Fruit fly (Drosophila melanogaster) whole organism, embryonic: ENCODE results near the gene CG3632.

Experiments
- Bteb2 ChIP-seq: fragments of 200-800 bp; sonication (Bioruptor generic); optimal IDR thresholded peaks from 2 replicates; lab custom pipeline; 2016; ENCODE audit warnings: missing biosample characterization, missing genetic modification characterization
- CG10209 ChIP-seq: fragments of 200-800 bp; sonication (Bioruptor generic); optimal IDR thresholded peaks from 3 replicates; lab custom pipeline; 2017; ENCODE audit warnings: missing biosample characterization, mild to moderate bottlenecking, missing genetic modification characterization, missing genetic modification reagents
- CG12236 ChIP-seq: fragments of 200-800 bp; sonication (Bioruptor generic); optimal IDR thresholded peaks from 2 replicates; lab custom pipeline; 2016; ENCODE audit warnings: missing biosample characterization, missing genetic modification characterization
- CG12391 ChIP-seq: fragments of 200-800 bp; sonication (Bioruptor generic); optimal IDR thresholded peaks from 3 replicates; lab custom pipeline; 2018; ENCODE audit warnings: missing biosample characterization, mild to moderate bottlenecking, missing genetic modification characterization, moderate library complexity
- CG12744 ChIP-seq: fragments of 200-800 bp; sonication (Bioruptor generic); optimal IDR thresholded peaks from 2 replicates; lab custom pipeline; 2016; ENCODE audit warnings: missing biosample characterization, missing genetic modification characterization
- CG13287 ChIP-seq: fragments of 200-800 bp; sonication (Bioruptor generic); IDR thresholded peaks from 2 replicates; pipeline ENCODE4 v1.3.6; 2022; ENCODE audit warnings: missing biosample characterization, missing genetic modification characterization; ENCODE audit not compliant: partially characterized antibody
- CG13624 ChIP-seq: fragments of 200-800 bp; sonication (Bioruptor generic); optimal IDR thresholded peaks from 2 replicates; lab custom pipeline; 2016; ENCODE audit warnings: missing biosample characterization, missing genetic modification characterization
- CG13775 ChIP-seq: fragments of 200-800 bp; sonication (Bioruptor generic); optimal IDR thresholded peaks from 3 replicates; lab custom pipeline; 2017; ENCODE audit warnings: missing biosample characterization, mild to moderate bottlenecking, missing genetic modification characterization
- CG16779 ChIP-seq: fragments of 200-800 bp; sonication (Bioruptor generic); IDR thresholded peaks from 2 replicates; pipeline ENCODE4 v1.3.6; 2022; ENCODE audit warnings: missing biosample characterization, missing genetic modification characterization
- CG2116 ChIP-seq: fragments of 200-800 bp; sonication (Bioruptor generic); optimal IDR thresholded peaks from 3 replicates; lab custom pipeline; 2018; ENCODE audit warnings: missing biosample characterization, mild to moderate bottlenecking, missing genetic modification characterization
- CG4820 ChIP-seq: fragments of 200-800 bp; sonication (Bioruptor generic); optimal IDR thresholded peaks from 3 replicates; lab custom pipeline; 2016; ENCODE audit warnings: missing biosample characterization, missing genetic modification characterization
- CG6272 ChIP-seq: fragments of 200-800 bp; sonication (Bioruptor generic); IDR thresholded peaks from 2 replicates; pipeline ENCODE4 v1.3.6; 2022; ENCODE audit warnings: missing biosample characterization, missing genetic modification characterization
- CG6683 ChIP-seq: fragments of 200-800 bp; sonication (Bioruptor generic); optimal IDR thresholded peaks from 2 replicates; lab custom pipeline; 2017; ENCODE audit warnings: missing biosample characterization, mild to moderate bottlenecking, missing genetic modification characterization, missing genetic modification reagents
- CG8290 ChIP-seq, 3 experiments: fragments of 200-800 bp; sonication (Bioruptor generic); optimal IDR thresholded peaks; 2 replicates each; lab custom pipeline; 2016 to 2019; ENCODE audit warnings: missing biosample characterization in 3 of 3, missing genetic modification characterization in 3 of 3, mild to moderate bottlenecking in 2 of 3, moderate library complexity in 1 of 3
- CG9817 ChIP-seq: fragments of 200-800 bp; sonication (Bioruptor generic); optimal IDR thresholded peaks from 2 replicates; lab custom pipeline; 2018; ENCODE audit warnings: missing biosample characterization, mild to moderate bottlenecking, missing genetic modification characterization, moderate library complexity
- D ChIP-seq, 2 experiments: fragments of 200-800 bp in 1 of 2; fragments of >200 bp in 1 of 2; sonication (Bioruptor generic) in 1 of 2; optimal IDR thresholded peaks; 2 replicates in 1 of 2; 3 replicates in 1 of 2; lab custom pipeline; 2017; ENCODE audit warnings: mild to moderate bottlenecking in 1 of 2, missing biosample characterization in 1 of 2, missing genetic modification characterization in 1 of 2, missing genetic modification reagents in 1 of 2
- Dbx ChIP-seq: fragments of 200-800 bp; sonication (Bioruptor generic); IDR thresholded peaks from 3 replicates; pipeline ENCODE4 v1.3.6; 2022; ENCODE audit warnings: missing biosample characterization, missing genetic modification characterization
- Dip3 ChIP-seq: fragments of 200-800 bp; sonication (Bioruptor generic); optimal IDR thresholded peaks from 3 replicates; lab custom pipeline; 2016; ENCODE audit warnings: missing biosample characterization, missing genetic modification characterization
- Doc3 ChIP-seq: fragments of 200-800 bp; sonication (Bioruptor generic); IDR thresholded peaks from 3 replicates; pipeline ENCODE4 v1.3.6; 2022; ENCODE audit warnings: missing biosample characterization, missing genetic modification characterization; ENCODE audit not compliant: partially characterized antibody
- Eip74EF ChIP-seq, 2 experiments: fragments of 200-800 bp in 1 of 2; fragments of >200 bp in 1 of 2; sonication (Bioruptor generic) in 1 of 2; optimal IDR thresholded peaks; 2 replicates each; lab custom pipeline; 2017 to 2019; ENCODE audit warnings: missing biosample characterization in 2 of 2, missing genetic modification characterization in 2 of 2, mild to moderate bottlenecking in 1 of 2, moderate library complexity in 1 of 2
- Ets97D ChIP-seq: fragments of 200-800 bp; sonication (Bioruptor generic); optimal IDR thresholded peaks from 3 replicates; lab custom pipeline; 2016; ENCODE audit warnings: missing biosample characterization, missing genetic modification characterization
- PHDP ChIP-seq: fragments of 200-800 bp; sonication (Bioruptor generic); optimal IDR thresholded peaks from 3 replicates; lab custom pipeline; 2018; ENCODE audit warnings: missing biosample characterization, mild to moderate bottlenecking, missing genetic modification characterization, moderate library complexity
- ab ChIP-seq: fragments of 200-800 bp; sonication (Bioruptor generic); optimal IDR thresholded peaks from 2 replicates; lab custom pipeline; 2016; ENCODE audit warnings: missing biosample characterization, missing genetic modification characterization
- aop ChIP-seq: fragments of 200-800 bp; sonication (Bioruptor generic); IDR thresholded peaks from 2 replicates; pipeline ENCODE4 v1.3.6; 2022; ENCODE audit warnings: missing biosample characterization, missing genetic modification characterization
- btn ChIP-seq: fragments of 200-800 bp; sonication (Bioruptor generic); optimal IDR thresholded peaks from 2 replicates; lab custom pipeline; 2016; ENCODE audit warnings: missing biosample characterization, missing genetic modification characterization
- chn ChIP-seq: fragments of 200-800 bp; sonication (Bioruptor generic); optimal IDR thresholded peaks from 2 replicates; lab custom pipeline; 2016; ENCODE audit warnings: missing biosample characterization, missing genetic modification characterization
- corto ChIP-seq: fragments of 200-800 bp; sonication (Bioruptor generic); optimal IDR thresholded peaks from 2 replicates; lab custom pipeline; 2016; ENCODE audit warnings: missing biosample characterization, mild to moderate bottlenecking, missing genetic modification characterization, moderate library complexity
- crol ChIP-seq: fragments of 200-800 bp; sonication (Bioruptor generic); IDR thresholded peaks from 2 replicates; pipeline ENCODE4 v1.3.6; 2022; ENCODE audit warnings: missing biosample characterization, missing genetic modification characterization
- en ChIP-seq: fragments of 200-800 bp; sonication (Bioruptor generic); optimal IDR thresholded peaks from 2 replicates; lab custom pipeline; 2016; ENCODE audit warnings: missing biosample characterization, missing genetic modification characterization
- ewg ChIP-seq: fragments of 200-800 bp; sonication (Bioruptor generic); optimal IDR thresholded peaks from 3 replicates; lab custom pipeline; 2017; ENCODE audit warnings: mild to moderate bottlenecking, missing biosample characterization, missing genetic modification reagents, missing genetic modification characterization
- exex ChIP-seq: fragments of 200-800 bp; sonication (Bioruptor generic); optimal IDR thresholded peaks from 4 replicates; lab custom pipeline; 2018; ENCODE audit warnings: missing biosample characterization, mild to moderate bottlenecking, missing genetic modification characterization, moderate library complexity
- fd3F ChIP-seq: fragments of 200-800 bp; sonication (Bioruptor generic); optimal IDR thresholded peaks from 2 replicates; lab custom pipeline; 2018; ENCODE audit warnings: missing biosample characterization, mild to moderate bottlenecking, missing genetic modification characterization, moderate library complexity
- gcm ChIP-seq: fragments of 200-800 bp; sonication (Bioruptor generic); optimal IDR thresholded peaks from 2 replicates; lab custom pipeline; 2019; ENCODE audit warnings: missing biosample characterization, mild to moderate bottlenecking, missing genetic modification characterization, moderate library complexity
- grn ChIP-seq: fragments of 200-800 bp; sonication (Bioruptor generic); optimal IDR thresholded peaks from 3 replicates; lab custom pipeline; 2017; ENCODE audit warnings: missing biosample characterization, missing genetic modification characterization
- hth ChIP-seq: fragments of >200 bp; optimal IDR thresholded peaks from 2 replicates; lab custom pipeline; 2017; ENCODE audit warnings: inconsistent platforms
- ind ChIP-seq: fragments of 200-800 bp; sonication (Bioruptor generic); optimal IDR thresholded peaks from 3 replicates; lab custom pipeline; 2016; ENCODE audit warnings: missing biosample characterization, missing genetic modification characterization
- kay ChIP-seq: fragments of 200-800 bp; sonication (Bioruptor generic); optimal IDR thresholded peaks from 2 replicates; lab custom pipeline; 2016; ENCODE audit warnings: missing biosample characterization, missing genetic modification characterization
- klu ChIP-seq: fragments of 200-800 bp; sonication (Bioruptor generic); IDR thresholded peaks from 2 replicates; pipeline ENCODE4 v1.3.6; 2022; ENCODE audit warnings: missing biosample characterization, missing genetic modification characterization
- nau ChIP-seq: fragments of 200-800 bp; sonication (Bioruptor generic); optimal IDR thresholded peaks from 3 replicates; lab custom pipeline; 2017; ENCODE audit warnings: missing biosample characterization, mild to moderate bottlenecking, missing genetic modification characterization, missing genetic modification reagents
- p53 ChIP-seq: fragments of 200-800 bp; sonication (Bioruptor generic); optimal IDR thresholded peaks from 2 replicates; lab custom pipeline; 2016; ENCODE audit warnings: missing biosample characterization, missing genetic modification characterization
- pb ChIP-seq: fragments of 200-800 bp; sonication (Bioruptor generic); optimal IDR thresholded peaks from 3 replicates; lab custom pipeline; 2016; ENCODE audit warnings: missing biosample characterization, missing genetic modification characterization
- psq ChIP-seq: fragments of 200-800 bp; sonication (Bioruptor generic); optimal IDR thresholded peaks from 2 replicates; lab custom pipeline; 2017; ENCODE audit warnings: missing biosample characterization, missing genetic modification characterization
- row ChIP-seq: fragments of 200-800 bp; sonication (Bioruptor generic); IDR thresholded peaks from 3 replicates; pipeline ENCODE4 v1.3.6; 2022; ENCODE audit warnings: missing biosample characterization, missing genetic modification characterization
- run ChIP-seq: fragments of 200-800 bp; sonication (Bioruptor generic); optimal IDR thresholded peaks from 3 replicates; lab custom pipeline; 2018; ENCODE audit warnings: missing biosample characterization, mild to moderate bottlenecking, missing genetic modification characterization
- sna ChIP-seq: fragments of 200-800 bp; sonication (Bioruptor generic); IDR thresholded peaks from 2 replicates; pipeline ENCODE4 v1.3.6; 2022; ENCODE audit warnings: missing biosample characterization, missing genetic modification characterization; ENCODE audit not compliant: partially characterized antibody
- so ChIP-seq: fragments of 200-800 bp; sonication (Bioruptor generic); IDR thresholded peaks from 3 replicates; pipeline ENCODE4 v1.3.6; 2022; ENCODE audit warnings: missing biosample characterization, missing genetic modification characterization
- toy ChIP-seq: fragments of 200-800 bp; sonication (Bioruptor generic); IDR thresholded peaks from 2 replicates; pipeline ENCODE4 v1.3.6; 2022; ENCODE audit warnings: missing biosample characterization, missing genetic modification characterization
- tup ChIP-seq: fragments of 200-800 bp; sonication (Bioruptor generic); optimal IDR thresholded peaks from 2 replicates; lab custom pipeline; 2016; ENCODE audit warnings: missing biosample characterization, mild to moderate bottlenecking, missing genetic modification characterization, moderate library complexity
- unc-4 ChIP-seq: fragments of 200-800 bp; sonication (Bioruptor generic); IDR thresholded peaks from 2 replicates; pipeline ENCODE4 v1.3.6; 2022; ENCODE audit warnings: missing biosample characterization, missing genetic modification characterization; ENCODE audit not compliant: partially characterized antibody

The CG3632 gene

DNA sequence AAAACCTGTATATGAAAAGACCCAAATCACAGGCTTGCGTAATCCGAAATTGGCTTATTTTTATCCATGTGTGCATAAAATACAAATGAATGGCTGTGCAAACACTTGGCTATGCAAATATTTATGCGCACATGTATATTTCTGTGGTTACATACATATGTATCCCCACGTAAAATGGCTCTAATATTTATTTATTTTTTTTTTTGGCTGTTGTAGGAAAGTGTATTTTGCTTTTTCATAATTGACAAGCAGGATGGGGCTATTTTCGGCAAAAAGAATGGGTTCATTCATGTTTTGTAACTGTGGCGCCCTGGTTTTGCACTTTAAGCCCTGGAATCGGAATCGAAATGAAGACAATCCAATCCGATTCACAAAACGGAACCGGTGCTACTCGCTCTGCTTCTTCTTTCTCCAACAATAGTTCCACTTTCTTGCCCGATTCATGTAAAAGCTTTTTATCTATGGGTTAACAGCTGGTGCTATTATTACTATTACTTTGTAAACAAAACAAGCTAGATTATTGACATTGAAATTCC, 38.7 kb downstream of the CG3632 start (continued):
- TF ChIP-seq CG8290 (GFP tag; optimal IDR thresholded peaks at IDR 0.05; lab: Kevin White, UChicago) (peak; percentile 5), CG8290 (tag; optimal IDR thresholded peaks at IDR 0.05; lab: Kevin White, UChicago) (peak in 1 of 2 experiments; percentile 79), ab (peak; percentile 19), p53 (GFP tag; lab: Kevin White, UChicago) (peak; percentile 53), Bteb2 (GFP tag; lab: Kevin White, UChicago) (peak; percentile 64), CG6272 (GFP tag; lab: Robert Waterston, UW) (peak; percentile 53), Doc3 (no peak), CG12236 (GFP tag; lab: Kevin White, UChicago) (peak; percentile 42), grn (no peak), kay (GFP tag; lab: Kevin White, UChicago) (peak; percentile 49), crol (GFP tag; lab: Robert Waterston, UW) (no peak), CG12391 (tag; lab: Kevin White, UChicago) (peak; percentile 68), CG6683 (no peak), unc-4 (no peak), CG13287 (peak; percentile 19; the same call in 1 of the 2 replicates), so (GFP tag; lab: Robert Waterston, UW) (peak; percentile 86), sna (no peak), CG16779 (GFP tag; lab: Robert Waterston, UW) (peak; percentile 73), CG12744 (peak; percentile 47), Dbx (GFP tag; lab: Robert Waterston, UW) (peak; percentile 78), btn (peak; percentile 34), en (no peak), klu (GFP tag; lab: Robert Waterston, UW) (0 out of 2 replicates have a peak, but pooled peaks have one; percentile 40), fd3F (GFP tag; lab: Kevin White, UChicago) (peak; percentile 63), CG10209 (GFP tag; lab: Kevin White, UChicago) (peak; percentile 66), PHDP (tag; lab: Kevin White, UChicago) (peak; percentile 67), hth (lab: Kevin White, UChicago) (no peak), aop (0 out of 2 replicates have a peak, but pooled peaks have one; percentile 21), toy (GFP tag; lab: Robert Waterston, UW) (0 out of 2 replicates have a peak, but pooled peaks have one; percentile 50), CG13624 (GFP tag; lab: Kevin White, UChicago) (peak; percentile 71), CG2116 (GFP tag; lab: Kevin White, UChicago) (peak; percentile 50), D (optimal IDR thresholded peaks at IDR 0.05; lab: Kevin White, UChicago) (no peak), D (GFP tag; optimal IDR thresholded peaks at IDR 0.05; lab: Kevin White, UChicago) (peak; percentile 40), CG13775 (GFP tag; lab: Kevin White, UChicago) (peak; percentile 74), ewg (GFP tag; lab: Kevin White, UChicago) (peak; percentile 40), CG9817 (no peak), exex (peak; percentile 34), Dip3 (GFP tag; lab: Kevin White, UChicago) (peak; percentile 62), Ets97D (peak; percentile 39), Eip74EF (GFP tag; optimal IDR thresholded peaks at IDR 0.05; lab: Kevin White, UChicago) (peak in 1 of 2 experiments; percentile 14), chn (GFP tag; lab: Kevin White, UChicago) (peak; percentile 77), row (GFP tag; lab: Robert Waterston, UW) (peak; percentile 70), tup (GFP tag; lab: Kevin White, UChicago) (peak; percentile 73), pb (GFP tag; lab: Kevin White, UChicago) (peak; percentile 37), gcm (GFP tag; lab: Kevin White, UChicago) (peak; percentile 24), run (tag; lab: Kevin White, UChicago) (peak; percentile 10), psq (GFP tag; lab: Kevin White, UChicago) (no peak), corto (GFP tag; lab: Kevin White, UChicago) (no peak), ind (GFP tag; lab: Kevin White, UChicago) (peak; percentile 74), nau (peak; percentile 38), CG4820 (GFP tag; lab: Kevin White, UChicago) (peak; percentile 56)
